Worm (Caenorhabditis elegans) whole organism, L3 larva: ENCODE data around the gene sphk-1.

Source experiments
- R02D3.7 ChIP-seq: fragments of 150-350 bp; optimal IDR thresholded peaks from 2 replicates; lab custom pipeline; 2014; ENCODE audit warnings: missing biosample characterization, missing genetic modification characterization
- ZK546.5 ChIP-seq: sonication (generic microtip); optimal IDR thresholded peaks from 2 replicates; lab custom pipeline; 2017; ENCODE audit warnings: missing biosample characterization, missing genetic modification characterization
- aly-2 ChIP-seq: fragments of 150-350 bp; optimal IDR thresholded peaks from 2 replicates; lab custom pipeline; 2014; ENCODE audit warnings: missing biosample characterization, missing genetic modification characterization
- ceh-16 ChIP-seq: sonication (generic microtip); optimal IDR thresholded peaks from 2 replicates; lab custom pipeline; 2017; ENCODE audit warnings: missing biosample characterization, missing genetic modification characterization
- ceh-28 ChIP-seq: fragments of 150-350 bp; optimal IDR thresholded peaks from 2 replicates; lab custom pipeline; 2014; ENCODE audit warnings: missing biosample characterization, missing genetic modification reagents, missing genetic modification characterization
- ceh-9 ChIP-seq: sonication (generic microtip); optimal IDR thresholded peaks from 2 replicates; lab custom pipeline; 2018; ENCODE audit warnings: missing biosample characterization, missing genetic modification characterization
- egl-27 ChIP-seq: sonication (generic microtip); optimal IDR thresholded peaks from 4 replicates; lab custom pipeline; 2017; ENCODE audit warnings: missing biosample characterization, missing genetic modification reagents, missing genetic modification characterization
- egl-5 ChIP-seq: fragments of 150-350 bp; optimal IDR thresholded peaks from 2 replicates; lab custom pipeline; 2017; ENCODE audit warnings: missing biosample characterization, missing genetic modification reagents, missing genetic modification characterization, inconsistent platforms
- elt-1 ChIP-seq: fragments of 150-350 bp; optimal IDR thresholded peaks from 2 replicates; lab custom pipeline; 2014; ENCODE audit warnings: missing biosample characterization, missing genetic modification characterization
- elt-3 ChIP-seq, 3 experiments: fragments of 150-350 bp in 1 of 3; sonication (generic microtip) in 2 of 3; optimal IDR thresholded peaks; 2 replicates in 2 of 3; 4 replicates in 1 of 3; lab custom pipeline; 2014 to 2017; ENCODE audit warnings: missing biosample characterization in 3 of 3, missing genetic modification characterization in 3 of 3
- fos-1 ChIP-seq: fragments of 150-350 bp; optimal IDR thresholded peaks from 2 replicates; lab custom pipeline; 2014; ENCODE audit warnings: missing biosample characterization, missing genetic modification characterization
- jun-1 ChIP-seq: fragments of 150-350 bp; optimal IDR thresholded peaks from 2 replicates; lab custom pipeline; 2014; ENCODE audit warnings: missing biosample characterization, missing genetic modification reagents, missing genetic modification characterization
- lin-39 ChIP-seq: fragments of 150-350 bp; optimal IDR thresholded peaks from 2 replicates; lab custom pipeline; 2018; ENCODE audit warnings: missing biosample characterization, missing genetic modification reagents, missing genetic modification characterization
- lsy-12 ChIP-seq: sonication (generic microtip); optimal IDR thresholded peaks from 2 replicates; lab custom pipeline; 2016; ENCODE audit warnings: mild to moderate bottlenecking, missing genetic modification characterization, missing compliant biosample characterization
- mdl-1 ChIP-seq: fragments of 150-350 bp; optimal IDR thresholded peaks from 2 replicates; lab custom pipeline; 2014; ENCODE audit warnings: missing biosample characterization, missing genetic modification characterization
- nfya-1 ChIP-seq: sonication (generic microtip); optimal IDR thresholded peaks from 2 replicates; lab custom pipeline; 2017; ENCODE audit warnings: missing genetic modification characterization, mild to moderate bottlenecking, missing compliant biosample characterization, antibody characterized with exemption, moderate library complexity; ENCODE audit not compliant: insufficient read depth
- nhr-12 ChIP-seq: fragments of 150-350 bp; optimal IDR thresholded peaks from 2 replicates; lab custom pipeline; 2014; ENCODE audit warnings: missing biosample characterization, missing genetic modification characterization
- nhr-23 ChIP-seq: fragments of 150-350 bp; optimal IDR thresholded peaks from 2 replicates; lab custom pipeline; 2014; ENCODE audit warnings: missing biosample characterization, missing genetic modification reagents, missing genetic modification characterization
- nhr-25 ChIP-seq: sonication (generic microtip); optimal IDR thresholded peaks from 2 replicates; lab custom pipeline; 2017; ENCODE audit warnings: missing biosample characterization, missing genetic modification characterization
- nhr-28 ChIP-seq: fragments of 150-350 bp; optimal IDR thresholded peaks from 2 replicates; lab custom pipeline; 2014; ENCODE audit warnings: missing biosample characterization, missing genetic modification characterization
- nhr-43 ChIP-seq: sonication (generic microtip); optimal IDR thresholded peaks from 2 replicates; lab custom pipeline; 2016; ENCODE audit warnings: mild to moderate bottlenecking, missing genetic modification characterization, missing compliant biosample characterization; ENCODE audit not compliant: poor library complexity, severe bottlenecking
- nhr-67 ChIP-seq: fragments of 150-350 bp; optimal IDR thresholded peaks from 2 replicates; lab custom pipeline; 2014; ENCODE audit warnings: missing biosample characterization, missing genetic modification characterization
- nhr-77 ChIP-seq: fragments of 150-350 bp; optimal IDR thresholded peaks from 2 replicates; lab custom pipeline; 2014; ENCODE audit warnings: missing biosample characterization, missing genetic modification characterization
- pha-4 ChIP-seq: fragments of 150-350 bp; optimal IDR thresholded peaks from 2 replicates; lab custom pipeline; 2014; ENCODE audit warnings: missing biosample characterization, missing genetic modification reagents, missing genetic modification characterization
- skn-1 ChIP-seq: fragments of 150-350 bp; optimal IDR thresholded peaks from 2 replicates; lab custom pipeline; 2014; ENCODE audit warnings: missing biosample characterization, missing genetic modification characterization
- tbx-2 ChIP-seq: sonication (generic microtip); optimal IDR thresholded peaks from 2 replicates; lab custom pipeline; 2016; ENCODE audit warnings: mild to moderate bottlenecking, missing genetic modification characterization, missing compliant biosample characterization
- unc-39 ChIP-seq: sonication (generic microtip); optimal IDR thresholded peaks from 4 replicates; lab custom pipeline; 2017; ENCODE audit warnings: missing biosample characterization, missing genetic modification characterization
- ztf-11 ChIP-seq: fragments of 150-350 bp; optimal IDR thresholded peaks from 2 replicates; lab custom pipeline; 2014; ENCODE audit warnings: missing biosample characterization, missing genetic modification characterization
- ztf-4 ChIP-seq: fragments of 150-350 bp; optimal IDR thresholded peaks from 2 replicates; lab custom pipeline; 2014; ENCODE audit warnings: missing biosample characterization, missing genetic modification characterization

The sphk-1 gene

ce11 chrII:8701619-8702350 lies at the start of gene sphk-1:
Gene sphk-1 (minus strand): TSS chrII:8701669.
- TF ChIP-seq pha-4 (tag; lab: Kevin White, UChicago) (peak; percentile 54), nfya-1 (no peak)

- TF ChIP-seq elt-3 (tag; optimal IDR thresholded peaks at IDR 0.05; lab: Kevin White, UChicago) (peak in 1 of 3 experiments; percentile 54), elt-1 (tag; lab: Kevin White, UChicago) (no peak), ceh-9 (tag; lab: Kevin White, UChicago) (no peak), nhr-43 (tag; lab: Kevin White, UChicago) (peak; percentile 66), ceh-16 (tag; lab: Kevin White, UChicago) (no peak), ceh-28 (tag; lab: Kevin White, UChicago) (no peak), ztf-11 (tag; lab: Kevin White, UChicago) (no peak), mdl-1 (tag; lab: Kevin White, UChicago) (no peak), ZK546.5 (tag; lab: Kevin White, UChicago) (no peak), egl-5 (tag; lab: Kevin White, UChicago) (no peak), nhr-25 (tag; lab: Kevin White, UChicago) (peak; percentile 81), nhr-67 (tag; lab: Kevin White, UChicago) (no peak), fos-1 (peak; percentile 38), R02D3.7 (tag; lab: Kevin White, UChicago) (no peak), nhr-12 (tag; lab: Kevin White, UChicago) (no peak), egl-27 (tag; lab: Kevin White, UChicago) (no peak), nfya-1 (no peak), skn-1 (no peak), nhr-23 (tag; lab: Kevin White, UChicago) (peak; percentile 97), lsy-12 (tag; lab: Kevin White, UChicago) (no peak), jun-1 (tag; lab: Kevin White, UChicago) (no peak)
These were observed 49.6 kb upstream of the sphk-1 start for ce11 chrII:8751042-8751441.

- no peak for TF ChIP-seq nhr-12 (tag; lab: Kevin White, UChicago)
- peak; percentile 13 for TF ChIP-seq nhr-23 (tag; lab: Kevin White, UChicago)
- TF ChIP-seq elt-1 (tag; lab: Kevin White, UChicago) = peak; percentile 79
- TF ChIP-seq, all 47 proteins: peak for 2
These were observed 48.6 kb upstream of the sphk-1 start for ce11 chrII:8750056-8750455.

- TF ChIP-seq mdl-1 (tag; lab: Kevin White, UChicago) (no peak), ceh-9 (tag; lab: Kevin White, UChicago) (no peak), nhr-25 (tag; lab: Kevin White, UChicago) (peak; percentile 34), nhr-43 (tag; lab: Kevin White, UChicago) (peak; percentile 24), pha-4 (tag; lab: Kevin White, UChicago) (no peak), nhr-23 (tag; lab: Kevin White, UChicago) (peak; percentile 35)
These were observed 47.6 kb upstream of the sphk-1 start for ce11 chrII:8749084-8749483.

- TF ChIP-seq R02D3.7 (tag; lab: Kevin White, UChicago) (no peak), nhr-67 (tag; lab: Kevin White, UChicago) (no peak), elt-1 (tag; lab: Kevin White, UChicago) (no peak), ztf-4 (no peak), nhr-77 (tag; lab: Kevin White, UChicago) (no peak), nhr-28 (tag; lab: Kevin White, UChicago) (no peak), unc-39 (no peak), nhr-43 (tag; lab: Kevin White, UChicago) (no peak), lsy-12 (tag; lab: Kevin White, UChicago) (no peak), nfya-1 (no peak), elt-3 (tag; optimal IDR thresholded peaks at IDR 0.05; lab: Kevin White, UChicago) (no peak), lin-39 (tag; lab: Kevin White, UChicago) (no peak), ceh-28 (tag; lab: Kevin White, UChicago) (no peak), tbx-2 (tag; lab: Kevin White, UChicago) (no peak), aly-2 (tag; lab: Kevin White, UChicago) (no peak)
These were observed 47.2 kb upstream of the sphk-1 start for ce11 chrII:8748638-8749037.
